Worm (Caenorhabditis elegans): ENCODE results near the gene Y42A5A.5.
"Not testable (repeated sequence)": the region's sequence is repeated elsewhere in the genome, so short reads cannot be mapped to it uniquely, and the experiment has no call there.

The Y42A5A.5 gene

ce11 chrV:11109647-11110046 is at the start of gene Y42A5A.5:
TSS of gene Y42A5A.5 (minus strand) at chrV:11109747.
- not testable (repeated sequence) for TF ChIP-seq unc-62 (GFP tag; optimal IDR thresholded peaks at IDR 0.05)

ce11 chrV:11157947-11158346 is 48.4 kb upstream of the Y42A5A.5 start, which contains the start of gene srg-42:
TSS of gene srg-42 (minus strand) at chrV:11158047.
- TF ChIP-seq unc-62 (GFP tag; optimal IDR thresholded peaks at IDR 0.05), result no peak

ce11 chrV:11156589-11156988 is 47.0 kb upstream of the Y42A5A.5 start:
- no peak for TF ChIP-seq unc-62 (GFP tag; optimal IDR thresholded peaks at IDR 0.05)

DNA sequence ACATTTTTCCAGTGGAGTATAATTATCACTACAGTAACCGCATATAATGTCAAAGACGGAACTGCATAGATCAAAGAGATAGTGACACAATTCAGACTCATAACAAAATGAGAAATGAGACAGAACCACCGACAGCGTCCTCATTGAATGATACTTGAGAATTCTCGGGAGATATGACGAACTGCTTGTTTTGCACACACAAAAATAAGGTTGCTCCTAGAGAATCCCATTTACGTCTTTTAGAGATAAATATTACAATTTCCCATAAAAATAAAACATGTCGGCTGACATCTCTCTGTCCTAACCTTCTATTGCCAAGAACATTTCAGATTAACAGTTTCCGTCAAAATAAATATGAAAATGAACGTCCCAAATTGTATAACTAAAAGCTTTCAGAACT is 46.0 kb upstream of the Y42A5A.5 start, which contains the start of gene srg-38:
Gene srg-38, minus strand, starts transcription at position 101 of the 400 bp plus-strand sequence.
- no peak for TF ChIP-seq unc-62 (GFP tag; optimal IDR thresholded peaks at IDR 0.05)

DNA sequence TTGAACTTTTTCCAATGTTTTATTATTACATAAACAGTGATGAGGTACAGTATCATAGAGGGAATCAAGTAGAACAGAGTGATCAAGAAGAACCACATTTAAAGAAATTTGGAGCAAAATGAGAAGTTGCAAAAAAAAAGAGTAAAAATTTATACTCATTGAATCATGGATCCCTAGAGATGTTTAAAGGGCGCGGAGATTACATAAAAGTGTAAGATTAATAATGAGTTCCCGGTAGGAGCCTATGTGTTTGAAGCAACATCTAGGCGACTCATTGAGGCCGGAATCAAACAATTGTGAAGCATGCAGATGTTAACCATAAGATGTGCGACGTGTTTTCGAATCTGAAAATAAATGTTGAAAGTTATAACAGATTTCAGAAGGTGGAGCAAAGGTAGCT is 42.8 kb upstream of the Y42A5A.5 start, which contains the start of gene srg-39:
Gene srg-39, minus strand, starts transcription at position 101 of the 400 bp plus-strand sequence.
- TF ChIP-seq unc-62 (GFP tag; optimal IDR thresholded peaks at IDR 0.05), result no peak

ce11 chrV:11149405-11149804 is 39.9 kb upstream of the Y42A5A.5 start, which contains the start of gene T19C4.1:
TSS of gene T19C4.1 (plus strand) at chrV:11149705.
- no peak for TF ChIP-seq unc-62 (GFP tag; optimal IDR thresholded peaks at IDR 0.05)

DNA sequence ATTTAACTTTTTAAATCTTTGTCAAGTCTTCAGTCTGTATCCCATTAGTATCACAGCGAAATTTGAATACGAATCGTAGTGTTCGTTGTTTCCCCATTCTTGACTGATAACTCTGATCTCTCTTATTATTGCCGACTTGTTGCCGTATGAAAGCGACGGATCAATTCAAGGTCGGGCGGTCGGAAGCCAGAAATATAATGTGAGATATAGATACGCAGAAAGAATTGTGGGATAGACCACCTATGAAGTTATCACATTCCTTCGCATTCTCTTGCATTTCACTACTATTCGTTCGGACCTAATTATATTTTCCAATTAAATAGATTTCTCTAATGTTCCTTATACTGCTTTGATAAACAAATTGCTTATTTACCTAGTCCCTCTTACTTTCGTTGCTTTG is 39.4 kb upstream of the Y42A5A.5 start:
- TF ChIP-seq unc-62 (GFP tag; optimal IDR thresholded peaks at IDR 0.05), result no peak

DNA sequence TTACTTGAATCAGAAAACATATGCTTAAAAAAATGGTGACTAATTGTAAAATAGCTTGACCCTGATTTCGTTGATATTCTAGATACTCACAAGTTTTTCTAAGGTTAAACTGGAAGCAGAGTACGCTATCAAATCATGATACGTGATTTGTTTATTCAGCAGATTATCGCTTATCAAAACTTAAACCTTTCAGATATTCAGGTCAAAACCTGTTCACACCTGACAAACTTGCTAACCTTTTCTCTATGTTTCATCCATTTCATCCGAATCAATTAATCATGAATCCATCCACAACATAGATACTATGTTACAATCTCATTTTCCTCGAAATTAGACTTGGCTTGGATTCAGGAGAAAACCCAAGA is 38.2 kb upstream of the Y42A5A.5 start:
- no peak for TF ChIP-seq unc-62 (GFP tag; optimal IDR thresholded peaks at IDR 0.05)

DNA sequence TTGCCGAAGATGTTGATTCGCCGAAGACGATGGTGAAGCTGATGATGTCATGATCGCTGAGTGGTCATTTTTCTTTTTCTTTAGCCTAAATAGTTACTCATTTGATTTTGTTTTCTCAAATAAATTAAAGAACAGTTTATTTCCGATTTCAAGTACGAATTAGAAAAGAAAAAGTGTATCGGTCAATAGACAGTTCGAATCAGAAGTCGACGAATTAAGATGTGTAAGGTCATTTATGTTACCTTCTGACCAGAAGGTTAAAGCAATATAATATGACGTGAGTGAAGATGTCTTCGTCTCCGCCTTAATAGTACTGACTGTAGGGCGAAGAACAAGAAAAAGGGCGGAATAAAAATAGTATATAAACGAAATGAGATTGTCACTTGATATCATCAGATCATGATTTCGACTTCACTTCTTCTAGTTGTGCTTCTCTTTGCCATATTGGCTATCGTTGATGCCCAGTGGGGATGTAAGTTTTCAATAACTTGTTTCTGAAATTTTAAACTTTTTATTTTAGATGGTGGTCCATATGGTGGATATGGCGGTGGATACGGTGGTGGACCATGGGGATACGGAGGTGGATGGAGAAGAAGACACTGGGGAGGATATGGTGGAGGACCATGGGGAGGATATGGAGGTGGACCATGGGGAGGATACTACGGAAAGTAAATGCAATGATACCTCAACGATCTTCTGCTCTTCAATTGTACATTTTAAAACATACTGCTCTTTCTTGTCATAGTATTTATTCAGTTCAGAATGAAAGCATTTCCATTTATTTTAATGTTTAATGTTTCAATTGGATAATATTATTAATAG is 37.6 kb upstream of the Y42A5A.5 start, which contains the start of the genes T19C4.24 and nlp-33:
Gene T19C4.24, minus strand, starts transcription at position 51 of the 822 bp plus-strand sequence.
Gene nlp-33, plus strand, starts transcription at position 389 of the 822 bp plus-strand sequence.
- no peak for TF ChIP-seq unc-62 (GFP tag; optimal IDR thresholded peaks at IDR 0.05)

DNA sequence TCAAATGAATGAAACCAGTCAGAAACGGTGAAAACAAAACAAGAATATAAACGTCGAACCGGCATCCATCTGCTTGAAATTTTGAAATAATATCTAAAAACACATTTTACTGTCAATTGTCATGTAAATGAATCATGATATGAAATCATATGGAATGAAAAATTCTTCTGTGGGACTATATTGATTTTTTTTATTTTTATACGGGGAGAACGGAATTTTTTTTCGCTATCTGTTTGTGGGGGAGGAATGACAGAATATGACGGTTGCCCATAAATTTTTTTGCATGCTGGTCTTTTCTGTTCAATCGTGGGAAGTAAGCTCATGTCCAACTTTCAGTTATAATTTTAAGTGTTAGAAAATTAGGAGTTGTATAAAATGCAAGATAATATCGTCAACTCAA is 35.1 kb upstream of the Y42A5A.5 start, which contains the start of gene C06H2.7:
Gene C06H2.7, minus strand, starts transcription at position 101 of the 400 bp plus-strand sequence.
- no peak for TF ChIP-seq unc-62 (GFP tag; optimal IDR thresholded peaks at IDR 0.05)

DNA sequence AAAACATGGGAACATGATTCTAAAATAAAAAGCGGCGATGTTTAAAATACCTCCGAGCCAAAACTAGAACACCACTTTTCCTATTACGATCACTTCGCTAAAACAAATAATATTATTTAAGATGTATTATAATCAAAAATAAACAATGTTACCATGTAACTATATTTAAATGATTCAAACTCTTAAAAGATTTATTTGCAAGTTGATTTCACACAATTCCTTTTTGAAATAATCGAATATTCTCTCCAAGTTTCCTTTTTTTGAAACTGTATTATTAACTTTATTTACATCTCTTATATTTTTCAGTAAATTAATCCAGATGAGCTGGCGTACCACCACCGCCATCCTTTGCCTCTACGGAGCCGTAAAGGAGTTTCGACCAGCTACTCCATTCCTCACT is 31.6 kb upstream of the Y42A5A.5 start, which contains the start of gene folt-1:
Gene folt-1, plus strand, starts transcription at position 301 of the 400 bp plus-strand sequence.
- no peak for TF ChIP-seq unc-62 (GFP tag; optimal IDR thresholded peaks at IDR 0.05)

DNA sequence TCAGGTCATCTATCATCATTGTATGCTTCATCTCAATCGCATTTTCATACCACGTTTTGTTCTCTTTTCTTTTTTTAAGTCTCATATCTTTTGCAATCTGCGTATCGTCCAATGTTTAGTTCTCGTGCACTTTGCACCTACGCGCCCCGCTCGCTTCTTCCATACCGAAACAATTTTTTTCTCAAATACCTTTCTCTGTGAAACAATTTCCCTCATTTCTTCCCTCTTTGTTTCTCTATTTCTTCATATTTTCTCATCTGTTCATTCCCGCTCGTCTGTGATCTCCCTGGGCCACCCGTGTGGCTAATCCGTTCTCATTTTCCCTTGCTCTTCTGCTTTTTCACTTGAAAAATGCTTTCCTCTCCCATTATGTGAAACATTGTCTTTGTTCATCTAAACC is 30.8 kb upstream of the Y42A5A.5 start:
- TF ChIP-seq unc-62 (GFP tag; optimal IDR thresholded peaks at IDR 0.05), result no peak

DNA sequence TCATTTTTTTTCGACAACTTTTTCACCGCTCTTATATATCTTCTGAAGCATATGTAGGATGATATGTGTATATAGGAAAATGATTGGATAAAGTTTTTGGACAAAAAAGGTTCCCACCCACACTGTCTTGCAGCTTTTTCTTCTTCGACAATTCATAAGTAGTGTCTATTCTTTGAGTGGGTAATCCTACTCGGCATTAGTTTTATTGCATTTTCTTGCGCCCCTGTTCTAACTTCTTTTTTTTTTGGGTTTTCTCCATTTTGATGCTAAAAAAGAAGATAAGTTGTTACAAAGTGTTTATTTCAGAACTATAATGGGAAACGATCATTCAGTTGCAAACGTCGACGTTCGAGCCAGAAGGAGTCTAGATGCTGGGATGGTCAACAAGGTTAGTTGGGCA is 24.7 kb upstream of the Y42A5A.5 start, which contains the start of gene glb-3:
Gene glb-3, plus strand, starts transcription at position 301 of the 400 bp plus-strand sequence.
- no peak for TF ChIP-seq unc-62 (GFP tag; optimal IDR thresholded peaks at IDR 0.05)

ce11 chrV:11133516-11133915 is 24.0 kb upstream of the Y42A5A.5 start:
- no peak for TF ChIP-seq unc-62 (GFP tag; optimal IDR thresholded peaks at IDR 0.05)

- no peak for TF ChIP-seq unc-62 (GFP tag; optimal IDR thresholded peaks at IDR 0.05)
Observed at ce11 chrV:11131801-11132200, 22.3 kb upstream of the Y42A5A.5 start.

- TF ChIP-seq unc-62 (GFP tag; optimal IDR thresholded peaks at IDR 0.05), result no peak
Observed at ce11 chrV:11127197-11127596, 17.6 kb upstream of the Y42A5A.5 start, which contains the start of gene jmjd-5. TSS of gene jmjd-5 (plus strand) at chrV:11127497.

ce11 chrV:11124922-11125321 is 15.4 kb upstream of the Y42A5A.5 start, which contains the start of gene C06H2.2:
TSS of gene C06H2.2 (plus strand) at chrV:11125222.
- no peak for TF ChIP-seq unc-62 (GFP tag; optimal IDR thresholded peaks at IDR 0.05)

Data from whole organism, dauer.